Fruit fly (Drosophila melanogaster): ENCODE measurements around the gene Cdc5.

The Cdc5 gene

DNA sequence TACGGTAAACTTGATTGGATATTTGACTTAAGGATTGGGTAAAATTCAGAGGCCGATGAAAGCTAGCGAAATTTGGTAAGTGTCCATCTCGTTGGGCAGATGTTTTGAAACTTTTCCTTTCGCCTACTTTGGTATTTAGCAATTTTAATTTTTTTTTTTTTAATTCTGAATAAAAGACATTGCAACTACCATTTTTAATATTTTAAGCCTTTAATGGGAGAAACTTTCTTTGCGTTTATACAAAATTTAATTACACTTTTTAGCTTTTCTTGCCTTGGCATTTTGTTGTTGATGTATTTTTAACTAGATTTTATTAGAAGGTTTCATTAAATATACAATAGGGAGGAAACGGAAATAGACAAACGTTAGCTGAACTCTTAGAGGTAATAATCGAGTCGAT lies 5.2 kb upstream of the Cdc5 start, which contains the start of gene CG13884:
TSS of gene CG13884 (minus strand) at position 101 of the 400 bp plus-strand sequence.
- TF ChIP-seq CG31627 (GFP tag; optimal IDR thresholded peaks at IDR 0.05) (no peak), Eip93F (GFP tag; optimal IDR thresholded peaks at IDR 0.05) (no peak), Met (GFP tag; optimal IDR thresholded peaks at IDR 0.05) (no peak), esn (GFP tag; optimal IDR thresholded peaks at IDR 0.05) (no peak), CG10631 (GFP tag; optimal IDR thresholded peaks at IDR 0.05) (no peak), Smox (GFP tag; optimal IDR thresholded peaks at IDR 0.05) (no peak), CG6854 (GFP tag; optimal IDR thresholded peaks at IDR 0.05) (no peak), CG3032 (tag; optimal IDR thresholded peaks at IDR 0.05) (no peak), Hr39 (GFP tag; optimal IDR thresholded peaks at IDR 0.05) (no peak), CG6276 (GFP tag; optimal IDR thresholded peaks at IDR 0.05) (no peak), Lpt (GFP tag; optimal IDR thresholded peaks at IDR 0.05) (no peak), CG11294 (GFP tag; IDR thresholded peaks at IDR 0.05) (no peak), CG11902 (GFP tag; optimal IDR thresholded peaks at IDR 0.05) (no peak)

- TF ChIP-seq Eip78C (GFP tag) = no peak
- no peak for TF ChIP-seq vri (GFP tag; optimal IDR thresholded peaks at IDR 0.05)
These were observed 3.5 kb downstream of the Cdc5 start, which contains the start of gene Roc1b for dm6 chr3L:357681-358080. Roc1b (plus strand) TSS chr3L:357981.

- TF ChIP-seq dsx (GFP tag; optimal IDR thresholded peaks at IDR 0.05; ENCODE audit: poor library complexity, severe bottlenecking) (no peak), Eip78C (GFP tag) (no peak), CG11294 (GFP tag; IDR thresholded peaks at IDR 0.05) (no peak), vri (GFP tag; optimal IDR thresholded peaks at IDR 0.05) (no peak), achi (GFP tag; optimal IDR thresholded peaks at IDR 0.05) (no peak)
These were observed 5.1 kb downstream of the Cdc5 start, which contains the start of gene CG1231 for dm6 chr3L:356016-356472. CG1231 (plus strand) TSS chr3L:356422.

DNA sequence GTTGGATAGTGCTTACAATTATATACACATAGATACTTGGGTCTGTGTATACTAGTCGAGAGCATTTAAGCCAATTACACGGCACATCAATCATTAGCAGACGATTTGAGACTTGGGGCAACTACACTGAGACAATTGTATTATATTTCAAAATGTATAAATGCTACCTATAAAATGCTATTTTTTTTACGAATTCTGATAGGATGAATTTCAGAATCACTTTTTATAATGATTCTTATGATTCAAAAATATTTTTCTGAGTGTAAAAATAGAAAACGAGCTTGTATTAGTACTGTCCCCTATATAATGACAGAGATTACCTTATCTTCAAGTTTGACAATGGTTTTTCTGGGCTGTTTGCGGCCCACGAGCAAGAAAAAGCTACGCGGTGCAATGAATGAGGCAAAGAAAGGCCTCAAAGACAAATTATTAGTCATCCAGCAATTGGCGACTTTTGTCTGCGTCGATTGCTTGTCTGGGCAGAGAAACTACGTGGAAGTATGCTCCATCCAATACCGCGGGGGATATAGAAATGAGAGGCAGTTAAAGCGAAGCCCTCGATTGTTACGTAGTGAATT lies 10.4 kb downstream of the Cdc5 start:
- TF ChIP-seq CG31627 (GFP tag; optimal IDR thresholded peaks at IDR 0.05) (peak; percentile 17), CG11902 (GFP tag; optimal IDR thresholded peaks at IDR 0.05) (peak; percentile 25), achi (GFP tag; optimal IDR thresholded peaks at IDR 0.05) (no peak), CG3032 (tag; optimal IDR thresholded peaks at IDR 0.05) (peak; percentile 43), CG6163 (GFP tag; IDR thresholded peaks at IDR 0.05) (peak; percentile 66), CG11762 (GFP tag; optimal IDR thresholded peaks at IDR 0.05; ENCODE audit: insufficient read depth) (peak; percentile 26), CG15336 (GFP tag; IDR thresholded peaks at IDR 0.05) (peak; percentile 73), Sox102F (GFP tag; optimal IDR thresholded peaks at IDR 0.05) (no peak), cyc (GFP tag; optimal IDR thresholded peaks at IDR 0.05) (peak; percentile 32), dsx (GFP tag; optimal IDR thresholded peaks at IDR 0.05; ENCODE audit: poor library complexity, severe bottlenecking) (peak; percentile 35), CG11294 (GFP tag; IDR thresholded peaks at IDR 0.05) (peak; percentile 47; the same call in 1 of the 2 replicates), Gug (GFP tag; IDR thresholded peaks at IDR 0.05) (peak; percentile 67), eg (GFP tag; IDR thresholded peaks at IDR 0.05) (peak; percentile 85), Blimp-1 (GFP tag; optimal IDR thresholded peaks at IDR 0.05) (no peak), Eip78C (GFP tag) (peak; percentile 90), net (GFP tag; optimal IDR thresholded peaks at IDR 0.05) (no peak), esn (GFP tag; optimal IDR thresholded peaks at IDR 0.05) (peak; percentile 63), CG8119 (GFP tag; IDR thresholded peaks at IDR 0.05) (peak; percentile 76)

- TF ChIP-seq CG15336 (GFP tag; IDR thresholded peaks at IDR 0.05) = 0 out of 2 replicates have a peak, but pooled peaks have one; percentile 14
- peak; percentile 52 for TF ChIP-seq Eip78C (GFP tag)
- TF ChIP-seq Blimp-1 (GFP tag; optimal IDR thresholded peaks at IDR 0.05) = no peak
- no peak for TF ChIP-seq Hr38 (GFP tag; optimal IDR thresholded peaks at IDR 0.05)
- no peak for TF ChIP-seq Lpt (GFP tag; optimal IDR thresholded peaks at IDR 0.05)
- peak; percentile 31 for TF ChIP-seq vri (GFP tag; optimal IDR thresholded peaks at IDR 0.05)
- no peak for TF ChIP-seq pdm3 (GFP tag; optimal IDR thresholded peaks at IDR 0.05)
- TF ChIP-seq svp (GFP tag) = peak; percentile 94
- no peak for TF ChIP-seq CG6163 (GFP tag; IDR thresholded peaks at IDR 0.05)
- TF ChIP-seq CG8119 (GFP tag; IDR thresholded peaks at IDR 0.05) = no peak
- TF ChIP-seq acj6 (GFP tag; optimal IDR thresholded peaks at IDR 0.05) = no peak
- TF ChIP-seq OdsH (GFP tag; optimal IDR thresholded peaks at IDR 0.05) = peak; percentile 6
- TF ChIP-seq CG3919 (GFP tag; optimal IDR thresholded peaks at IDR 0.05) = no peak
- TF ChIP-seq CG31627 (GFP tag; optimal IDR thresholded peaks at IDR 0.05) = no peak
- no peak for TF ChIP-seq CG7368 (GFP tag; optimal IDR thresholded peaks at IDR 0.05)
- TF ChIP-seq esn (GFP tag; optimal IDR thresholded peaks at IDR 0.05) = peak; percentile 13
- peak; percentile 22 for TF ChIP-seq Hr39 (GFP tag; optimal IDR thresholded peaks at IDR 0.05)
- TF ChIP-seq CG8319 (GFP tag; optimal IDR thresholded peaks at IDR 0.05) = no peak
- TF ChIP-seq CG8632 (GFP tag; optimal IDR thresholded peaks at IDR 0.05) = no peak
- no peak for TF ChIP-seq eg (GFP tag; IDR thresholded peaks at IDR 0.05)
These were observed 11.4 kb downstream of the Cdc5 start for dm6 chr3L:349751-350150.
